Worm (Caenorhabditis elegans) whole organism, young adult: ENCODE data around the gene sqv-2.

Experiments used
- B0336.3 ChIP-seq: fragments of 200-800 bp; sonication (Bioruptor generic); IDR thresholded peaks from 2 replicates; pipeline ENCODE4 v1.3.6; 2022; ENCODE audit warnings: missing genetic modification characterization, missing compliant biosample characterization
- D2030.7 ChIP-seq: fragments of 200-800 bp; sonication (Bioruptor generic); IDR thresholded peaks from 2 replicates; pipeline ENCODE4 v1.3.6; 2022; ENCODE audit warnings: missing genetic modification reagents, missing genetic modification characterization, missing compliant biosample characterization
- F23B12.7 ChIP-seq: sonication (generic microtip); optimal IDR thresholded peaks from 2 replicates; lab custom pipeline; 2017; ENCODE audit warnings: missing genetic modification characterization, mild to moderate bottlenecking, missing compliant biosample characterization, antibody characterized with exemption, moderate library complexity; ENCODE audit not compliant: insufficient read depth
- F49E8.2 ChIP-seq: sonication (generic microtip); optimal IDR thresholded peaks from 3 replicates; lab custom pipeline; 2017; ENCODE audit warnings: missing genetic modification characterization, mild to moderate bottlenecking, missing compliant biosample characterization, antibody characterized with exemption, moderate library complexity; ENCODE audit not compliant: insufficient read depth
- F57C9.4 ChIP-seq: sonication (generic microtip); optimal IDR thresholded peaks from 2 replicates; lab custom pipeline; 2017; ENCODE audit warnings: mild to moderate bottlenecking, missing genetic modification characterization, missing compliant biosample characterization
- Y53F4B.3 ChIP-seq: fragments of 200-800 bp; sonication (Bioruptor generic); IDR thresholded peaks from 2 replicates; pipeline ENCODE4 v1.3.6; 2022; ENCODE audit warnings: missing genetic modification reagents, missing genetic modification characterization, missing compliant biosample characterization
- akir-1 ChIP-seq: fragments of 200-800 bp; sonication (Bioruptor generic); optimal IDR thresholded peaks from 2 replicates; lab custom pipeline; 2018; ENCODE audit warnings: mild to moderate bottlenecking, missing genetic modification characterization, moderate library complexity, missing compliant biosample characterization
- athp-1 ChIP-seq: sonication (generic microtip); optimal IDR thresholded peaks from 2 replicates; lab custom pipeline; 2017; ENCODE audit warnings: mild to moderate bottlenecking, missing genetic modification characterization, missing compliant biosample characterization
- attf-3 ChIP-seq: fragments of 200-800 bp; sonication (Bioruptor generic); conservative IDR thresholded peaks from 2 replicates; pipeline ENCODE4 v1.3.6; 2022; ENCODE audit warnings: missing genetic modification reagents, missing genetic modification characterization, missing compliant biosample characterization
- bed-1 ChIP-seq: fragments of 200-800 bp; sonication (Bioruptor generic); IDR thresholded peaks from 2 replicates; pipeline ENCODE4 v1.3.6; 2022; ENCODE audit warnings: missing genetic modification reagents, missing genetic modification characterization, missing compliant biosample characterization
- ccch-3 ChIP-seq: fragments of 200-800 bp; sonication (Bioruptor generic); optimal IDR thresholded peaks from 2 replicates; lab custom pipeline; 2018; ENCODE audit warnings: mild to moderate bottlenecking, missing genetic modification characterization, missing compliant biosample characterization
- ceh-79 ChIP-seq: sonication (generic microtip); optimal IDR thresholded peaks from 2 replicates; lab custom pipeline; 2017; ENCODE audit warnings: mild to moderate bottlenecking, missing genetic modification characterization, missing compliant biosample characterization
- ceh-91 ChIP-seq: fragments of 200-800 bp; sonication (Bioruptor generic); IDR thresholded peaks from 2 replicates; pipeline ENCODE4 v1.3.6; 2022; ENCODE audit warnings: missing genetic modification reagents, missing genetic modification characterization, missing compliant biosample characterization
- dox-1 ChIP-seq: fragments of 200-800 bp; sonication (Bioruptor generic); IDR thresholded peaks from 2 replicates; pipeline ENCODE4 v1.3.6; 2022; ENCODE audit warnings: missing genetic modification reagents, missing genetic modification characterization, missing compliant biosample characterization
- dpl-1 ChIP-seq: fragments of 150-350 bp; optimal IDR thresholded peaks from 2 replicates; lab custom pipeline; 2014; ENCODE audit warnings: missing biosample characterization, missing genetic modification reagents, missing genetic modification characterization
- egl-18 ChIP-seq: fragments of 200-800 bp; sonication (Bioruptor generic); IDR thresholded peaks from 2 replicates; pipeline ENCODE4 v1.3.6; 2022; ENCODE audit warnings: missing genetic modification reagents, missing genetic modification characterization, missing compliant biosample characterization
- egrh-3 ChIP-seq: fragments of 200-800 bp; sonication (Bioruptor generic); IDR thresholded peaks from 2 replicates; pipeline ENCODE4 v1.3.6; 2022; ENCODE audit warnings: missing genetic modification reagents, missing genetic modification characterization, missing compliant biosample characterization
- gei-17 ChIP-seq: fragments of 200-800 bp; sonication (Bioruptor generic); optimal IDR thresholded peaks from 2 replicates; lab custom pipeline; 2018; ENCODE audit warnings: mild to moderate bottlenecking, missing genetic modification characterization, missing compliant biosample characterization
- him-1 ChIP-seq: sonication (generic microtip); optimal IDR thresholded peaks from 2 replicates; lab custom pipeline; 2016; ENCODE audit warnings: missing genotype, missing genetic modification reagents, missing genetic modification characterization, missing compliant biosample characterization
- hlh-12 ChIP-seq: sonication (generic microtip); optimal IDR thresholded peaks from 2 replicates; lab custom pipeline; 2016; ENCODE audit warnings: missing genetic modification characterization, missing compliant biosample characterization
- let-607 ChIP-seq, 2 experiments: fragments of 200-800 bp in 1 of 2; sonication (Bioruptor generic) in 1 of 2; sonication (generic microtip) in 1 of 2; optimal IDR thresholded peaks; 2 replicates each; lab custom pipeline; 2016 to 2018; ENCODE audit warnings: mild to moderate bottlenecking in 2 of 2, missing compliant biosample characterization in 2 of 2, missing genetic modification characterization in 2 of 2, moderate library complexity in 2 of 2, missing genotype in 1 of 2
- lin-26 ChIP-seq: fragments of 200-800 bp; sonication (Bioruptor generic); IDR thresholded peaks from 2 replicates; pipeline ENCODE4 v1.3.6; 2022; ENCODE audit warnings: missing genetic modification reagents, missing genetic modification characterization, missing compliant biosample characterization
- lin-54 ChIP-seq: fragments of 200-800 bp; sonication (Bioruptor generic); optimal IDR thresholded peaks from 2 replicates; lab custom pipeline; 2018; ENCODE audit warnings: mild to moderate bottlenecking, missing genetic modification characterization, missing compliant biosample characterization
- madf-3 ChIP-seq: fragments of 200-800 bp; sonication (Bioruptor generic); IDR thresholded peaks from 2 replicates; pipeline ENCODE4 v1.3.6; 2022; ENCODE audit warnings: missing genetic modification reagents, missing genetic modification characterization, missing compliant biosample characterization
- mes-4 ChIP-seq: sonication (generic microtip); optimal IDR thresholded peaks from 2 replicates; lab custom pipeline; 2016; ENCODE audit warnings: missing genotype, missing genetic modification characterization, missing compliant biosample characterization
- mxl-1 ChIP-seq: sonication (generic microtip); optimal IDR thresholded peaks from 2 replicates; lab custom pipeline; 2016; ENCODE audit warnings: missing genetic modification characterization, missing compliant biosample characterization
- nhr-120 ChIP-seq: fragments of 200-800 bp; sonication (Bioruptor generic); IDR thresholded peaks from 2 replicates; pipeline ENCODE4 v1.3.6; 2022; ENCODE audit warnings: missing genetic modification characterization, missing compliant biosample characterization
- sdz-38 ChIP-seq: sonication (generic microtip); optimal IDR thresholded peaks from 2 replicates; lab custom pipeline; 2016; ENCODE audit warnings: missing genotype, missing genetic modification characterization, missing compliant biosample characterization
- snpc-1.1 ChIP-seq: sonication (generic microtip); optimal IDR thresholded peaks from 2 replicates; lab custom pipeline; 2017; ENCODE audit warnings: missing genetic modification characterization, mild to moderate bottlenecking, missing compliant biosample characterization, antibody characterized with exemption, moderate library complexity, missing genotype, missing genetic modification reagents; ENCODE audit not compliant: insufficient read depth
- snpc-4 ChIP-seq, 5 experiments: fragments of 150-350 bp in 1 of 5; sonication (generic microtip) in 4 of 5; optimal IDR thresholded peaks; 2 replicates each; lab custom pipeline; 2014 to 2018; ENCODE audit warnings: missing genetic modification characterization in 5 of 5, missing biosample characterization in 3 of 5, antibody characterized with exemption in 2 of 5, mild to moderate bottlenecking in 2 of 5, missing compliant biosample characterization in 2 of 5, missing genotype in 2 of 5, moderate library complexity in 2 of 5, missing genetic modification reagents in 1 of 5
- tlf-1 ChIP-seq: fragments of 200-800 bp; sonication (Bioruptor generic); optimal IDR thresholded peaks from 2 replicates; lab custom pipeline; 2018; ENCODE audit warnings: mild to moderate bottlenecking, missing genetic modification characterization, missing compliant biosample characterization
- unc-130 ChIP-seq: sonication (generic microtip); optimal IDR thresholded peaks from 2 replicates; lab custom pipeline; 2016; ENCODE audit warnings: missing genetic modification reagents, missing genetic modification characterization, missing compliant biosample characterization
- zim-3 ChIP-seq: sonication (generic microtip); optimal IDR thresholded peaks from 2 replicates; lab custom pipeline; 2017; ENCODE audit warnings: mild to moderate bottlenecking, missing genetic modification characterization, moderate library complexity, missing compliant biosample characterization
- ztf-26 ChIP-seq: sonication (generic microtip); optimal IDR thresholded peaks from 2 replicates; lab custom pipeline; 2017; ENCODE audit warnings: missing genetic modification characterization, missing compliant biosample characterization

Gene sqv-2

DNA sequence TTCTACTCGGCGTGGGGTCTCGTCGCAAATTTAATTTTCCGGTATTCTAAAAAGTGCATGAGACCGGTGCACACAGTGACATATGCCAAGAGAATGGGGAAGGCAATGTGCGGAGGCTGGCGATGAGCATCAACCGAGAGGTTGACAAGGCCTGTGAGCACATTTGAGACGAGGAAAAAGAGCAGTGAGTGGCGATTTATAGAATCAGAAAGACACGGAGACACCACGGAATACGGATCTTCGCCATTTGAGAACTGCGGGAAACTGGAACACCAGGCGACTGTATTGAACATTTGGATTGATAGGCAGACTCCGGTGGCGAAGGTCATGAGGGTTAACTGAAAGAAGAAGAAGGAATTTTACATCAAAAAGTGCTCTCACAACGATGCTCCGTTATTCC lies 15.3 kb downstream of the sqv-2 start:
- TF ChIP-seq ztf-26 (tag; lab: Kevin White, UChicago): no peak
- TF ChIP-seq Y53F4B.3: no peak
- TF ChIP-seq bed-1 (GFP tag; lab: Robert Waterston, UW): no peak
- no peak for TF ChIP-seq attf-3 (GFP tag; lab: Robert Waterston, UW)
- no peak for TF ChIP-seq snpc-4 (GFP tag; optimal IDR thresholded peaks at IDR 0.05; lab: Kevin White, UChicago)
- TF ChIP-seq snpc-4 (tag; optimal IDR thresholded peaks at IDR 0.05; lab: Kevin White, UChicago): no peak
- TF ChIP-seq F49E8.2 (tag; lab: Kevin White, UChicago): no peak
- no peak for TF ChIP-seq madf-3 (GFP tag; lab: Robert Waterston, UW)
- no peak for TF ChIP-seq ceh-79 (tag; lab: Kevin White, UChicago)
- no peak for TF ChIP-seq dpl-1 (GFP tag; lab: Kevin White, UChicago)
- no peak for TF ChIP-seq let-607 (tag; optimal IDR thresholded peaks at IDR 0.05; lab: Kevin White, UChicago)
- no peak for TF ChIP-seq ccch-3 (GFP tag; lab: Kevin White, UChicago)
- no peak for TF ChIP-seq athp-1 (tag; lab: Kevin White, UChicago)
- no peak for TF ChIP-seq egl-18
- no peak for TF ChIP-seq him-1 (tag; lab: Kevin White, UChicago)
- TF ChIP-seq dox-1 (GFP tag; lab: Robert Waterston, UW): no peak
- no peak for TF ChIP-seq ceh-91 (GFP tag; lab: Robert Waterston, UW)
- no peak for TF ChIP-seq B0336.3 (GFP tag; lab: Robert Waterston, UW)
- no peak for TF ChIP-seq hlh-12 (tag; lab: Kevin White, UChicago)
- TF ChIP-seq akir-1 (GFP tag; lab: Kevin White, UChicago): no peak
- TF ChIP-seq, all 124 proteins: peak for 0

DNA sequence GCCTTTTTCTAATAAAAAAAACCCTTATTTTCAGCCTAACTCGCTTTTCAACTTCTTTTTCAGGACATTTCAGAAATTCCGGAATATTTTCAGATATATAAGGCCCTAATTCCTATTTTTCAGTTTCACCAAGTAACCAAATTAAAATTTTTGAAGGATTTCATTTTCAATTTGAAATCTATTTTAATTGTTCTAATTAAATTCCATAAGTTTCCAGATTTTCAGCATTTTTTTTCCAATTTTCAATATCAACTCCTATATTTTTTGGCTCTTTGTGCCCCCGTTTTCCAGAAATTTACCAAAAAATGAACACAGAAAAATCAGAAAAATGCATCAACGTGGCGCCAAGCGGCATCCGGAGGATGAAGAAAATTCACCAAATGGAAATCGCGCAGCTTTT lies 19.4 kb downstream of the sqv-2 start, which contains the start of gene Y110A2AL.1:
Gene Y110A2AL.1, plus strand, starts transcription at position 301 of the 400 bp plus-strand sequence.
- TF ChIP-seq sdz-38 (tag; lab: Kevin White, UChicago) (no peak), ceh-91 (GFP tag; lab: Robert Waterston, UW) (no peak), F23B12.7 (no peak), athp-1 (tag; lab: Kevin White, UChicago) (no peak), F57C9.4 (tag; lab: Kevin White, UChicago) (no peak), zim-3 (tag; lab: Kevin White, UChicago) (no peak), snpc-1.1 (tag; lab: Kevin White, UChicago) (no peak), him-1 (tag; lab: Kevin White, UChicago) (no peak), nhr-120 (no peak), unc-130 (GFP tag; lab: Kevin White, UChicago) (no peak), D2030.7 (GFP tag; lab: Robert Waterston, UW) (no peak)

DNA sequence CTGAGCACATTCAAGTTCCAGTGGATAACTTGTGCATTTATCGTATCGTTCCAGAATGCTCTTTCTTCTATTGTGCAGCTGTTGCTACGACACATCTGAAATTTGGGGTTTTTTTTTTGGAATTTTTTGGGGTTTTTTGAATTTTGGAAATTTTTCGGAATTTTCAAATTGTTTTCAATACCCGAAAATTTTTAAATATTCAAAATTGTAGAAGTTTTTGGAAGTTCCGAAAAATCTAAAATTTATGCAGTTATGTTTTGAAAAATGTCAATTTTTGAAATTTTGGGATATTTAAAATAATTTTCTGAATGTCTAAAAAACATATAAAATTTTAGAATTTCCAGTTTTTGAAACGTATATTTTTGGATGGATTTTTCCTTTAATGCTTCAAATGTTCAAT lies 22.4 kb downstream of the sqv-2 start, which contains the start of gene Y110A2AL.10:
Gene Y110A2AL.10, minus strand, starts transcription at position 101 of the 400 bp plus-strand sequence.
- no peak for TF ChIP-seq mes-4 (tag; lab: Kevin White, UChicago)
- no peak for TF ChIP-seq lin-26
- TF ChIP-seq mxl-1 (tag; lab: Kevin White, UChicago): no peak
- no peak for TF ChIP-seq egrh-3
- TF ChIP-seq unc-130 (GFP tag; lab: Kevin White, UChicago): no peak
- no peak for TF ChIP-seq lin-54
- TF ChIP-seq tlf-1 (GFP tag; lab: Kevin White, UChicago): no peak
- TF ChIP-seq gei-17: no peak
- TF ChIP-seq, all 124 proteins: peak for 0
